Fruit fly (Drosophila melanogaster) whole organism, adult: ENCODE measurements around the gene CG7728.

Experiments
- CG1620 ChIP-seq: fragments of 200-800 bp; sonication (Bioruptor generic); optimal IDR thresholded peaks from 2 replicates; lab custom pipeline; 2016; ENCODE audit warnings: missing biosample characterization, missing genetic modification characterization
- CG7045 ChIP-seq: fragments of 200-800 bp; sonication (Bioruptor generic); optimal IDR thresholded peaks from 2 replicates; lab custom pipeline; 2017; ENCODE audit warnings: missing biosample characterization, mild to moderate bottlenecking, missing genetic modification characterization
- Hr96 ChIP-seq: fragments of 200-800 bp; sonication (Bioruptor generic); optimal IDR thresholded peaks from 2 replicates; lab custom pipeline; 2016; ENCODE audit warnings: missing biosample characterization, missing genetic modification characterization
- Mnt ChIP-seq: fragments of 200-800 bp; sonication (Bioruptor generic); optimal IDR thresholded peaks from 2 replicates; lab custom pipeline; 2016; ENCODE audit warnings: missing biosample characterization, mild to moderate bottlenecking, missing genetic modification characterization
- cic ChIP-seq: fragments of 200-800 bp; sonication (Bioruptor generic); optimal IDR thresholded peaks from 2 replicates; lab custom pipeline; 2017; ENCODE audit warnings: missing biosample characterization, mild to moderate bottlenecking, missing genetic modification characterization, moderate library complexity
- cnc ChIP-seq, 2 experiments: fragments of >200 bp; optimal IDR thresholded peaks; 2 replicates each; lab custom pipeline; 2017
- kay ChIP-seq: fragments of 200-800 bp; sonication (Bioruptor generic); peaks from one replicate; lab custom pipeline; 2016; ENCODE audit warnings: missing biosample characterization, missing genetic modification characterization, borderline replicate concordance

DNA sequence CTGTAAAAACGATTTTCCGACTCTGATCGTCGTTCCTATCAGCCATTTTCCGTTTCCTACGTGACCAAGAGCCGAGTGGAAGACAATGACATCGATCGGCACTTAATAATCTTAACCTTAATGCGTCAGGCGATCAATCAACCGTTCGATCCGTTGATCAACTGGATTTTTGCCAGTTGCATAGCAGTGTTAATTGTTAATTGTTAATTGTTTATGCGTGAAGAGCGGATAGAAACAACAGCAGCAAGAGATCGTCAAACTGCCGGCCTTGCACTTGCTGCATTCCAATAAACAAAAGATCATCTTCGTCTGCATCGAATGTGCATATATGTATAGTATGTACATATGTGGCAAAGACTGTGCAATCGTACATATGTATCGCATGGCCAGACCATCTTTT is 27.8 kb upstream of the CG7728 start:
- no peak for TF ChIP-seq kay (GFP tag; lab: Kevin White, UChicago)
- no peak for TF ChIP-seq Hr96 (GFP tag; lab: Kevin White, UChicago)
- no peak for TF ChIP-seq cic
- TF ChIP-seq CG1620 (GFP tag; lab: Kevin White, UChicago), result no peak
- no peak for TF ChIP-seq CG7045 (GFP tag; lab: Kevin White, UChicago)
- no peak for TF ChIP-seq Mnt (GFP tag; lab: Kevin White, UChicago)
- TF ChIP-seq cnc (optimal IDR thresholded peaks at IDR 0.05; lab: Kevin White, UChicago), result no peak
